Fruit fly (Drosophila melanogaster): Measurements from ENCODE around the gene HGTX.

dm6 chr3L:14592166-14592565, 7.2 kb downstream of the HGTX start:
- no peak for TF ChIP-seq N (GFP tag; optimal IDR thresholded peaks at IDR 0.05)
- no peak for TF ChIP-seq Mio (GFP tag; optimal IDR thresholded peaks at IDR 0.05)
- TF ChIP-seq Abd-B (GFP tag; optimal IDR thresholded peaks at IDR 0.05) = no peak
- no peak for TF ChIP-seq CrebA (GFP tag; optimal IDR thresholded peaks at IDR 0.05; ENCODE audit: borderline replicate concordance)
- TF ChIP-seq ey (GFP tag; optimal IDR thresholded peaks at IDR 0.05) = no peak
- TF ChIP-seq psq (GFP tag; optimal IDR thresholded peaks at IDR 0.05) = no peak
- no peak for TF ChIP-seq tai (GFP tag; optimal IDR thresholded peaks at IDR 0.05)
- no peak for TF ChIP-seq br (GFP tag; optimal IDR thresholded peaks at IDR 0.05)
- TF ChIP-seq jim (GFP tag; optimal IDR thresholded peaks at IDR 0.05) = no peak
- no peak for TF ChIP-seq Dif (GFP tag; optimal IDR thresholded peaks at IDR 0.05; ENCODE audit: partially characterized antibody)
- no peak for TF ChIP-seq Jra (GFP tag; optimal IDR thresholded peaks at IDR 0.05)

Measured in whole organism, wandering third instar larva.